Worm (Caenorhabditis elegans): Measurements from ENCODE around the gene ppm-2.

- no peak for TF ChIP-seq zag-1 (tag; optimal IDR thresholded peaks at IDR 0.05)
- no peak for TF ChIP-seq egl-27 (tag; optimal IDR thresholded peaks at IDR 0.05)
- TF ChIP-seq vab-15 (tag; optimal IDR thresholded peaks at IDR 0.05) = no peak
- no peak for TF ChIP-seq fkh-10 (GFP tag; optimal IDR thresholded peaks at IDR 0.05)
- no peak for TF ChIP-seq unc-62 (GFP tag; optimal IDR thresholded peaks at IDR 0.05)
- TF ChIP-seq nhr-71 (tag; optimal IDR thresholded peaks at IDR 0.05) = no peak
- no peak for TF ChIP-seq nhr-77 (tag; optimal IDR thresholded peaks at IDR 0.05)
- no peak for TF ChIP-seq nhr-12 (tag; optimal IDR thresholded peaks at IDR 0.05)
These were observed 49.6 kb downstream of the ppm-2 start, which contains the start of gene sel-13 for ce11 chrIII:4699922-4700321.
